Worm (Caenorhabditis elegans): ENCODE data around the gene F08F1.3.

The F08F1.3 gene

ce11 chrX:8391505-8391904 is 37.1 kb upstream of the F08F1.3 start (continued):
- TF ChIP-seq ZK185.1 (tag; optimal IDR thresholded peaks at IDR 0.05; ENCODE audit: poor library complexity, severe bottlenecking) = no peak

ce11 chrX:8392539-8392996 is 36.1 kb upstream of the F08F1.3 start, which contains the start of gene wrk-1:
wrk-1 (minus strand) TSS chrX:8392589.
- peak; percentile 65 for TF ChIP-seq nhr-80 (tag; optimal IDR thresholded peaks at IDR 0.05)
- TF ChIP-seq madf-10 (tag; optimal IDR thresholded peaks at IDR 0.05) = no peak
- TF ChIP-seq F39B2.1 (GFP tag; IDR thresholded peaks at IDR 0.05) = no peak
- TF ChIP-seq F57A8.1 (GFP tag; optimal IDR thresholded peaks at IDR 0.05) = no peak
- peak; percentile 40; the same call in 1 of the 2 replicates for TF ChIP-seq dox-1 (GFP tag; IDR thresholded peaks at IDR 0.05)
- no peak for TF ChIP-seq hrde-1 (tag; optimal IDR thresholded peaks at IDR 0.05; ENCODE audit: borderline replicate concordance)
- no peak for TF ChIP-seq B0261.1 (tag; optimal IDR thresholded peaks at IDR 0.05)

- TF ChIP-seq gei-17 (GFP tag; optimal IDR thresholded peaks at IDR 0.05) = no peak
- no peak for TF ChIP-seq F37B4.10 (GFP tag; IDR thresholded peaks at IDR 0.05)
These were observed 34.4 kb upstream of the F08F1.3 start for ce11 chrX:8394279-8394678.

- TF ChIP-seq ama-1 (optimal IDR thresholded peaks at IDR 0.05) = no peak
- TF ChIP-seq ama-1 (GFP tag; optimal IDR thresholded peaks at IDR 0.05) = peak; percentile 62 to 86
- TF ChIP-seq lsy-27 (tag; optimal IDR thresholded peaks at IDR 0.05; ENCODE audit: borderline replicate concordance, insufficient read depth) = peak; percentile 12
- peak; percentile 20 for TF ChIP-seq F49E8.2 (tag; optimal IDR thresholded peaks at IDR 0.05; ENCODE audit: insufficient read depth)
- peak; percentile 93 for TF ChIP-seq egl-44 (GFP tag; IDR thresholded peaks at IDR 0.05)
- TF ChIP-seq repo-1 (tag; optimal IDR thresholded peaks at IDR 0.05) = peak; percentile 94
- peak; percentile 33 for TF ChIP-seq akir-1 (GFP tag; optimal IDR thresholded peaks at IDR 0.05)
- TF ChIP-seq bed-2 (GFP tag; IDR thresholded peaks at IDR 0.05) = peak; percentile 84
- peak; percentile 87 for TF ChIP-seq nhr-27 (tag; optimal IDR thresholded peaks at IDR 0.05)
- peak; percentile 86 for TF ChIP-seq F23B12.7 (tag; optimal IDR thresholded peaks at IDR 0.05; ENCODE audit: insufficient read depth)
- TF ChIP-seq sea-2 (GFP tag; IDR thresholded peaks at IDR 0.05) = peak; percentile 90
- TF ChIP-seq nfya-1 (tag; optimal IDR thresholded peaks at IDR 0.05; ENCODE audit: borderline replicate concordance, insufficient read depth) = no peak
- TF ChIP-seq rcor-1 (GFP tag; IDR thresholded peaks at IDR 0.05) = peak; percentile 89
- TF ChIP-seq ztf-18 (tag; optimal IDR thresholded peaks at IDR 0.05) = peak; percentile 79
- TF ChIP-seq somi-1 (GFP tag; optimal IDR thresholded peaks at IDR 0.05) = peak; percentile 89
- no peak for TF ChIP-seq hlh-26 (GFP tag; conservative IDR thresholded peaks at IDR 0.05)
- no peak; the same call in 1 of the 2 replicates for TF ChIP-seq B0336.3 (GFP tag; IDR thresholded peaks at IDR 0.05)
- TF ChIP-seq nhr-120 (GFP tag; IDR thresholded peaks at IDR 0.05) = peak; percentile 94; the same call in 1 of the 2 replicates
- TF ChIP-seq let-607 (tag; optimal IDR thresholded peaks at IDR 0.05) = peak; percentile 76 to 86
- no peak for TF ChIP-seq dpl-1 (GFP tag; optimal IDR thresholded peaks at IDR 0.05)
- peak; percentile 95 for TF ChIP-seq chd-7 (tag; optimal IDR thresholded peaks at IDR 0.05)
- peak; percentile 88 for TF ChIP-seq fkh-3 (tag; optimal IDR thresholded peaks at IDR 0.05)
- peak; percentile 66 for TF ChIP-seq mes-4 (tag; optimal IDR thresholded peaks at IDR 0.05)
- peak; percentile 17 for TF ChIP-seq snpc-1.1 (tag; optimal IDR thresholded peaks at IDR 0.05; ENCODE audit: insufficient read depth)
- TF ChIP-seq aptf-3 (GFP tag; IDR thresholded peaks at IDR 0.05) = peak; percentile 68; the same call in 1 of the 2 replicates
- TF ChIP-seq T26A5.8 (tag; optimal IDR thresholded peaks at IDR 0.05) = peak; percentile 90
- peak; percentile 62 for TF ChIP-seq ztf-3 (GFP tag; optimal IDR thresholded peaks at IDR 0.05)
- TF ChIP-seq ccch-3 (GFP tag; optimal IDR thresholded peaks at IDR 0.05) = peak; percentile 78
- TF ChIP-seq pha-4 (tag; optimal IDR thresholded peaks at IDR 0.05) = no peak
- TF ChIP-seq cebp-1 (GFP tag; IDR thresholded peaks at IDR 0.05) = peak; percentile 86
- TF ChIP-seq cebp-1 (tag; optimal IDR thresholded peaks at IDR 0.05) = peak; percentile 95
- peak; percentile 93 for TF ChIP-seq pbrm-1 (GFP tag; IDR thresholded peaks at IDR 0.05)
These were observed 24.1 kb upstream of the F08F1.3 start for ce11 chrX:8404308-8405085.
